Worm (Caenorhabditis elegans): ENCODE data around the gene dnc-2.

Gene dnc-2

DNA sequence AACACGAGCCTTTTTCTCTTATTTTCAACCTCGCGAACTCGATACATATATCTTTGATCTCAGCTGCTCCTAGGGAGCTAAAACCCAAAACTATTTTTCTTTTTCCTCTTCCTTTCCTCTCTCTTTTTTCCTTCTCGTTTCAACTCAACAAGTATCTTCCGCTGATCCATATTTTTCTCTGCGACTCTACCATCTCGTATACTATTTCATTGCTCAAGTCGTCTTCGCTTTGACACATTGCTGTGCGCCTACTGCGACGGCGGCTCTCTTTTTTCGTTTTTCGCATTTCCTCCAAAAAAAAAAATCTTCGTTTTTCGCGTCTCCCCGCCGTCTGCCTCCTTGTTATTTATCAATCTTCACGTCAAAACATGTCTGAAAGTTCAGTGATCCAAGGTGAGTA, 24.3 kb upstream of the dnc-2 start (continued):
- TF ChIP-seq cebp-1 (GFP tag; IDR thresholded peaks at IDR 0.05) (no peak), cebp-1 (tag; optimal IDR thresholded peaks at IDR 0.05) (peak; percentile 14), chd-7 (tag; optimal IDR thresholded peaks at IDR 0.05) (no peak), ztf-18 (tag; optimal IDR thresholded peaks at IDR 0.05) (no peak), tbp1 (GFP tag; optimal IDR thresholded peaks at IDR 0.05) (no peak), ztf-25 (GFP tag; IDR thresholded peaks at IDR 0.05) (no peak), attf-6 (GFP tag; IDR thresholded peaks at IDR 0.05) (no peak), zfh-2 (GFP tag; conservative IDR thresholded peaks at IDR 0.05) (peak; percentile 65), sea-2 (GFP tag; IDR thresholded peaks at IDR 0.05) (no peak), B0035.1 (tag; optimal IDR thresholded peaks at IDR 0.05) (no peak), F57A8.1 (GFP tag; optimal IDR thresholded peaks at IDR 0.05) (no peak), lin-26 (GFP tag; IDR thresholded peaks at IDR 0.05) (no peak), B0261.1 (tag; optimal IDR thresholded peaks at IDR 0.05) (no peak), nhr-120 (GFP tag; IDR thresholded peaks at IDR 0.05) (no peak), F22D6.2 (tag; optimal IDR thresholded peaks at IDR 0.05) (no peak), somi-1 (GFP tag; optimal IDR thresholded peaks at IDR 0.05) (peak; percentile 27), unc-130 (GFP tag; optimal IDR thresholded peaks at IDR 0.05) (no peak), ZK185.1 (tag; optimal IDR thresholded peaks at IDR 0.05; ENCODE audit: poor library complexity, severe bottlenecking) (no peak), lin-35 (GFP tag; optimal IDR thresholded peaks at IDR 0.05) (peak in 1 of 3 experiments; percentile 8), hlh-12 (tag; optimal IDR thresholded peaks at IDR 0.05) (no peak), die-1 (tag; optimal IDR thresholded peaks at IDR 0.05) (no peak), lsy-27 (tag; optimal IDR thresholded peaks at IDR 0.05; ENCODE audit: borderline replicate concordance, insufficient read depth) (no peak), mel-28 (tag; optimal IDR thresholded peaks at IDR 0.05; ENCODE audit: borderline replicate concordance) (no peak), sptf-2 (GFP tag; optimal IDR thresholded peaks at IDR 0.05) (no peak), madf-8 (GFP tag; conservative IDR thresholded peaks at IDR 0.05) (no peak), ztf-28 (GFP tag; IDR thresholded peaks at IDR 0.05) (no peak), lag-1 (GFP tag; IDR thresholded peaks at IDR 0.05) (no peak), nfyb-1 (GFP tag; IDR thresholded peaks at IDR 0.05) (no peak; the same call in 1 of the 2 replicates), dox-1 (GFP tag; IDR thresholded peaks at IDR 0.05) (no peak), egrh-3 (GFP tag; IDR thresholded peaks at IDR 0.05) (no peak), nhr-27 (tag; optimal IDR thresholded peaks at IDR 0.05) (no peak), repo-1 (tag; optimal IDR thresholded peaks at IDR 0.05) (no peak), him-1 (tag; optimal IDR thresholded peaks at IDR 0.05) (no peak), let-526 (GFP tag; IDR thresholded peaks at IDR 0.05) (no peak), F10E7.11 (tag; optimal IDR thresholded peaks at IDR 0.05) (no peak), madf-10 (tag; optimal IDR thresholded peaks at IDR 0.05) (no peak), K11D2.4 (GFP tag; IDR thresholded peaks at IDR 0.05) (peak; percentile 44; the same call in 1 of the 2 replicates), hmg-1.2 (GFP tag; IDR thresholded peaks at IDR 0.05) (peak; percentile 77), C17E4.6 (GFP tag; IDR thresholded peaks at IDR 0.05) (no peak), mcd-1 (GFP tag; IDR thresholded peaks at IDR 0.05) (0 out of 2 replicates have a peak, but pooled peaks have one; percentile 9), gei-17 (GFP tag; optimal IDR thresholded peaks at IDR 0.05) (no peak), xnd-1 (tag; optimal IDR thresholded peaks at IDR 0.05) (no peak), nhr-179 (tag; optimal IDR thresholded peaks at IDR 0.05) (no peak), sdz-38 (tag; optimal IDR thresholded peaks at IDR 0.05) (no peak), ama-1 (optimal IDR thresholded peaks at IDR 0.05) (peak; percentile 60), ama-1 (GFP tag; optimal IDR thresholded peaks at IDR 0.05) (no peak)

All from whole organism, young adult.